Worm (Caenorhabditis elegans): ENCODE results near the gene nep-12.

The nep-12 gene

ce11 chrII:4793320-4793719 is 9.0 kb upstream of the nep-12 start:
- TF ChIP-seq snpc-4 (tag; optimal IDR thresholded peaks at IDR 0.05), result no peak
- peak; percentile 95 for TF ChIP-seq aha-1 (tag)
- no peak for TF ChIP-seq pqm-1 (tag; optimal IDR thresholded peaks at IDR 0.05)
- no peak for TF ChIP-seq lin-39 (tag; optimal IDR thresholded peaks at IDR 0.05)

ce11 chrII:4791272-4791671 is 6.9 kb upstream of the nep-12 start, which contains the start of gene F26G1.1:
TSS of gene F26G1.1 (plus strand) at chrII:4791618.
- no peak for TF ChIP-seq pqm-1 (tag; optimal IDR thresholded peaks at IDR 0.05)
- TF ChIP-seq lsy-2 (tag; optimal IDR thresholded peaks at IDR 0.05), result no peak
- TF ChIP-seq dmd-6 (GFP tag; IDR thresholded peaks at IDR 0.05), result peak; percentile 59
- TF ChIP-seq saeg-2 (GFP tag; IDR thresholded peaks at IDR 0.05), result no peak
- no peak for TF ChIP-seq zip-11 (GFP tag; IDR thresholded peaks at IDR 0.05)
- TF ChIP-seq spr-3 (GFP tag; optimal IDR thresholded peaks at IDR 0.05), result no peak
- TF ChIP-seq aly-2 (tag; optimal IDR thresholded peaks at IDR 0.05), result no peak
- TF ChIP-seq ceh-32 (tag; optimal IDR thresholded peaks at IDR 0.05; ENCODE audit: poor library complexity), result no peak
- no peak for TF ChIP-seq hlh-30 (tag; optimal IDR thresholded peaks at IDR 0.05; ENCODE audit: insufficient read depth)
- no peak for TF ChIP-seq mdt-29 (GFP tag; IDR thresholded peaks at IDR 0.05)
- TF ChIP-seq R02D3.7 (tag; optimal IDR thresholded peaks at IDR 0.05), result no peak
- TF ChIP-seq Y75B8A.6 (GFP tag; IDR thresholded peaks at IDR 0.05), result no peak
- TF ChIP-seq egl-43 (GFP tag; IDR thresholded peaks at IDR 0.05), result no peak
- no peak for TF ChIP-seq Y5F2A.4 (GFP tag; optimal IDR thresholded peaks at IDR 0.05)
- TF ChIP-seq daf-12 (tag; optimal IDR thresholded peaks at IDR 0.05), result no peak
- no peak for TF ChIP-seq dve-1 (tag; optimal IDR thresholded peaks at IDR 0.05; ENCODE audit: insufficient read depth)
- peak; percentile 91 for TF ChIP-seq Y48G9A.11 (GFP tag; IDR thresholded peaks at IDR 0.05)
- TF ChIP-seq nhr-41 (GFP tag; IDR thresholded peaks at IDR 0.05), result no peak
- no peak for TF ChIP-seq madf-5 (GFP tag; IDR thresholded peaks at IDR 0.05)
- TF ChIP-seq vab-7 (GFP tag; IDR thresholded peaks at IDR 0.05), result 0 out of 2 replicates have a peak, but pooled peaks have one; percentile 9
- peak; percentile 36 for TF ChIP-seq nhr-102 (tag; optimal IDR thresholded peaks at IDR 0.05)
- no peak for TF ChIP-seq tag-97 (GFP tag; IDR thresholded peaks at IDR 0.05)
- no peak for TF ChIP-seq F37D6.2 (tag; optimal IDR thresholded peaks at IDR 0.05)
- no peak for TF ChIP-seq lin-13 (GFP tag; optimal IDR thresholded peaks at IDR 0.05)
- no peak for TF ChIP-seq F26F4.8 (GFP tag; conservative IDR thresholded peaks at IDR 0.05)
- no peak for TF ChIP-seq mdl-1 (tag; optimal IDR thresholded peaks at IDR 0.05)
- no peak for TF ChIP-seq nhr-237 (tag; optimal IDR thresholded peaks at IDR 0.05)
- TF ChIP-seq zfp-3 (GFP tag; conservative IDR thresholded peaks at IDR 0.05), result no peak
- no peak for TF ChIP-seq hlh-11 (tag; optimal IDR thresholded peaks at IDR 0.05)
- no peak for TF ChIP-seq tra-1 (GFP tag; IDR thresholded peaks at IDR 0.05)
- peak; percentile 33 for TF ChIP-seq F49E8.2 (tag; optimal IDR thresholded peaks at IDR 0.05; ENCODE audit: borderline replicate concordance)
- no peak for TF ChIP-seq zag-1 (tag; optimal IDR thresholded peaks at IDR 0.05)
- TF ChIP-seq nhr-111 (GFP tag; optimal IDR thresholded peaks at IDR 0.05), result no peak
- no peak for TF ChIP-seq snpc-4 (tag; optimal IDR thresholded peaks at IDR 0.05)
- no peak for TF ChIP-seq Y105C5A.15 (GFP tag; IDR thresholded peaks at IDR 0.05)
- TF ChIP-seq snpc-1.2 (GFP tag; IDR thresholded peaks at IDR 0.05), result no peak
- peak; percentile 92 for TF ChIP-seq dpl-1 (GFP tag; optimal IDR thresholded peaks at IDR 0.05)
- no peak for TF ChIP-seq F44E2.7 (GFP tag; IDR thresholded peaks at IDR 0.05)
- no peak for TF ChIP-seq ces-1 (GFP tag; optimal IDR thresholded peaks at IDR 0.05)
- TF ChIP-seq lir-3 (tag; optimal IDR thresholded peaks at IDR 0.05), result no peak
- no peak for TF ChIP-seq gei-8 (GFP tag; optimal IDR thresholded peaks at IDR 0.05)
- no peak for TF ChIP-seq unc-62 (GFP tag; optimal IDR thresholded peaks at IDR 0.05 in 1 of 2)
- no peak for TF ChIP-seq unc-62 (tag; optimal IDR thresholded peaks at IDR 0.05)
- TF ChIP-seq ama-1 (optimal IDR thresholded peaks at IDR 0.05), result no peak
- no peak for TF ChIP-seq sdz-12 (GFP tag; optimal IDR thresholded peaks at IDR 0.05)
- no peak for TF ChIP-seq nhr-11 (tag; optimal IDR thresholded peaks at IDR 0.05)
- no peak for TF ChIP-seq cey-2 (tag; optimal IDR thresholded peaks at IDR 0.05; ENCODE audit: borderline replicate concordance, insufficient read depth)
- TF ChIP-seq fkh-10 (GFP tag; optimal IDR thresholded peaks at IDR 0.05), result no peak
